Worm (Caenorhabditis elegans): Measurements from ENCODE around the gene ZK1010.2.

DNA sequence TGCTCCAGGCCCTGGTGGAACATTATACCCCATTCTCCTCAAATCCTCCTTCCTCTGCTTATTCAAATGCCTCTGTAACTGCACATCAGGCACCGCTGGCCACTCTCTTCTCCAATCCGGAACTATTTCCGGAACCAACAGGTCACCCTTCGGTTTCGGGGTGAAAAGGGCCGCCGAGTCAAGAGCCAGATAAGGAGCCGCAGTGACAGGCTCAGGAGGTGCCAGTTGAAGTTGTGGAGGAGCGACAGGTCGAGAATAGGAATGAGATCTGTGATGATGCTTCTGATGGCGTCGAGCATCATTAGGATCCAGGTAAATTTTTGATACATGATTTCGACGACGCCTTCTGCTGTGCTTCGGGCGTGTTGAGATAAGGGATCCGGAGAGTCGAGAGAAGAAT is 20.6 kb upstream of the ZK1010.2 start:
- TF ChIP-seq nhr-11 (tag; optimal IDR thresholded peaks at IDR 0.05): no peak
- no peak for TF ChIP-seq lin-11 (tag; optimal IDR thresholded peaks at IDR 0.05)
- no peak for TF ChIP-seq ceh-14 (tag; optimal IDR thresholded peaks at IDR 0.05)
- no peak for TF ChIP-seq unc-3 (GFP tag; conservative IDR thresholded peaks at IDR 0.05)
- no peak for TF ChIP-seq unc-3 (tag; optimal IDR thresholded peaks at IDR 0.05)
- TF ChIP-seq hlh-6 (tag; optimal IDR thresholded peaks at IDR 0.05): no peak

Data from whole organism, late embryonic.